Worm (Caenorhabditis elegans): ENCODE measurements around the gene nhr-102.
"Not testable (repeated sequence)": the region's sequence is repeated elsewhere in the genome, so short reads cannot be mapped to it uniquely, and the experiment has no call there.

The nhr-102 gene

DNA sequence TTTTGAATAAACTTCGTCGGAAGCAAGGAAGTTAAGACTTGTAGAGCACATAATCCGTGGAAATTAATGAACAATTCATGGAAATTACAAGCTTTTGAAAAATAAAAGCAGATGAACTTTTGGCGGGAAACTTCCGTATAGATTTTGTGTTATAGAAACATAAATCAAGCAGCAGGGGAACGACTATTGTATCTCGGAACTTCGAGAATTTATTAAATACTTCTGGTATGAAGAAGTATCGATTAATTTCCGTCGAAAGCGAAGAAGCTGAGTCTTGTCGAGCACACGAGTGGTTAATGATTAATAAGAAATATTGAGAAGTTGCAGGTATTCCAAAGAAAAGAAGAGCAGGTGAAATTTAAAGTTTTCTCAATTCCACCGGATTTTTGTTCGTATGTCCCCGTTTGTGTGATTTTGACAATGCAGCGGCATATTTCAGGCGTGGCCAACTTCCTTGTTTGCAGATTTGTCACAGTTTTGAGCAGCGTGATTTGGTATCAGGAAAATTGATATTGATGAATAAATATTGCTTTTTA, 25.9 kb downstream of the nhr-102 start, which contains the start of gene srh-147:
Gene srh-147, minus strand, starts transcription at position 51 of the 536 bp plus-strand sequence.
- TF ChIP-seq ceh-82, mdl-1, fos-1 (tag; optimal IDR thresholded peaks at IDR 0.05): not testable (repeated sequence)

DNA sequence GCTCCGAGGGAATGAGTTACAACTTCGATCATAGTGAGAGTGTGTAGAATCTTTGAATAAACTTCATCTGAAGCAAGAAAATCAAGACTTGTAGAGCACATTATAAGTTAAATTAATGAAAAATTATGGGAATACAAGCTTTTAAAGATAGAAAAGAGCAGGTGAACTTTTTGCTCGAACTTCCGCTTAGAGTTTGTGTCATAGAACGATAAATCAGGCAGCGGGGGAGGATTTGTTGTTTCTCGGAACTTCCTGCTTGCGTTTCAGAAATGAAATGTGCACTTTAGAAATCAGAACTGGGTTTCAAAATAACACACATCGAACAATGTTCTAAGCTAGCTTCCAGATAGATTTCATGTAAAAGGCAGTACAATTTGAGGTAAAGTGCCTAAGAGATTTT, 35.1 kb downstream of the nhr-102 start, which contains the start of gene srh-149:
Gene srh-149, minus strand, starts transcription at position 101 of the 400 bp plus-strand sequence.
- no peak for TF ChIP-seq nhr-76 (tag; optimal IDR thresholded peaks at IDR 0.05)
- TF ChIP-seq nhr-77 (tag; optimal IDR thresholded peaks at IDR 0.05) = no peak
- no peak for TF ChIP-seq nhr-12 (tag; optimal IDR thresholded peaks at IDR 0.05)
- no peak for TF ChIP-seq R02D3.7 (tag; optimal IDR thresholded peaks at IDR 0.05)
- TF ChIP-seq aly-2 (tag; optimal IDR thresholded peaks at IDR 0.05) = no peak
- no peak for TF ChIP-seq egl-27 (tag; optimal IDR thresholded peaks at IDR 0.05)
- no peak for TF ChIP-seq ceh-82 (tag; optimal IDR thresholded peaks at IDR 0.05)
- no peak for TF ChIP-seq egl-5 (tag; optimal IDR thresholded peaks at IDR 0.05)
- TF ChIP-seq nfya-1 (tag; optimal IDR thresholded peaks at IDR 0.05; ENCODE audit: insufficient read depth) = no peak
- TF ChIP-seq fos-1 (tag; optimal IDR thresholded peaks at IDR 0.05) = no peak
- TF ChIP-seq ZK546.5 (tag; optimal IDR thresholded peaks at IDR 0.05) = no peak
- no peak for TF ChIP-seq snpc-4 (tag; optimal IDR thresholded peaks at IDR 0.05)
- TF ChIP-seq pha-4 (tag; optimal IDR thresholded peaks at IDR 0.05) = no peak
- no peak for TF ChIP-seq ztf-4 (tag; optimal IDR thresholded peaks at IDR 0.05)
- TF ChIP-seq daf-12 (tag; optimal IDR thresholded peaks at IDR 0.05) = no peak
- no peak for TF ChIP-seq nhr-28 (tag; optimal IDR thresholded peaks at IDR 0.05)
- no peak for TF ChIP-seq nhr-67 (tag; optimal IDR thresholded peaks at IDR 0.05)
- no peak for TF ChIP-seq mml-1 (tag; optimal IDR thresholded peaks at IDR 0.05)
- no peak for TF ChIP-seq tbx-2 (tag; optimal IDR thresholded peaks at IDR 0.05)
- TF ChIP-seq eor-1 (tag; optimal IDR thresholded peaks at IDR 0.05) = no peak

DNA sequence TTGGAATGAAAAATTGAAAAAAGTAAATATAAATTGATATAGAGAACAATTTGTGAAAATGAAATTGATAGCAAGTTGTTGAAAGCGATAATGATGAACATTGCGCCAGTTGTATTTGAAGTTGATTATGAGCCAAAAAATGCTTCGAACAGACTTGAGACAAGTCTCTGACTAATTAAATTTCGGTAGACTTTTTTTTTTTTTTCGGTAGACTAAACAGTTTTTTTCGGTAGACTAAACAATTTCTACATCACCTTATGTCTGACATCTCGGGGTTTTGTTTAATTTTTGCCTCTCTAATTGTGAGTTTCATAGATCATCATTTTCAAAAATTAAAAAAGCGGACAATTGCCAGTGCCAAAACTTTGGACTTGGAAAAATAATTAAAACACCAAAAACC, 42.6 kb downstream of the nhr-102 start, which contains the start of gene srbc-54:
Gene srbc-54, minus strand, starts transcription at position 101 of the 400 bp plus-strand sequence.
- TF ChIP-seq jun-1 (tag; optimal IDR thresholded peaks at IDR 0.05) (no peak), daf-12 (tag; optimal IDR thresholded peaks at IDR 0.05) (no peak), unc-62 (GFP tag; optimal IDR thresholded peaks at IDR 0.05) (no peak), lin-39 (tag; optimal IDR thresholded peaks at IDR 0.05) (no peak), skn-1 (tag; optimal IDR thresholded peaks at IDR 0.05) (no peak), ceh-28 (tag; optimal IDR thresholded peaks at IDR 0.05) (no peak), nhr-77 (tag; optimal IDR thresholded peaks at IDR 0.05) (no peak), ztf-4 (tag; optimal IDR thresholded peaks at IDR 0.05) (no peak), ceh-16 (tag; optimal IDR thresholded peaks at IDR 0.05) (no peak), ztf-11 (tag; optimal IDR thresholded peaks at IDR 0.05) (no peak), lsy-12 (tag; optimal IDR thresholded peaks at IDR 0.05) (no peak), nhr-28 (tag; optimal IDR thresholded peaks at IDR 0.05) (no peak)

- TF ChIP-seq skn-1 (tag; optimal IDR thresholded peaks at IDR 0.05) (no peak), nfya-1 (tag; optimal IDR thresholded peaks at IDR 0.05; ENCODE audit: insufficient read depth) (no peak), ceh-9 (tag; optimal IDR thresholded peaks at IDR 0.05) (no peak), pha-4 (tag; optimal IDR thresholded peaks at IDR 0.05) (no peak), unc-62 (GFP tag; optimal IDR thresholded peaks at IDR 0.05) (no peak), zag-1 (tag; optimal IDR thresholded peaks at IDR 0.05) (no peak)
These were observed 44.6 kb downstream of the nhr-102 start, which contains the start of gene srbc-56 for ce11 chrV:15831586-15831985. Gene srbc-56 (minus strand): TSS chrV:15831686.

DNA sequence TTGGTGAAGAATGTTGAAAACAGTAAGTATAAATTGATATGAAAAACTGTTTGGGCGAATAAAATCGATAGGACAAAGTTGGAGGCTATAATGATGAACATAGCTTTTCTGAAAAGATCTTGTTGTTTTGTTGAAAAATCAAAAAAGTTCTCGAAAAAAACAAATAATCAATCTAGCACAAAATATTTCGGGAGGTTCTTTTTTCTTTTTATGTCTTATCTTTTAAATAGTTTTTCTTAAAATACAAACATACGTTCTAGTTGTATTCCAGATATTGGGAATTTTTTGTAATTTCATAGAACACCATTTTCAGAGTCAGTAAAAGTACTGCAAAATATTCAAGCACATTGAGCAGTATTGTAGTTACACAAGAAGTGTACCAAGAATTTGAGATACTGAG, 46.3 kb downstream of the nhr-102 start, which contains the start of gene srbc-55:
Gene srbc-55, minus strand, starts transcription at position 101 of the 400 bp plus-strand sequence.
- TF ChIP-seq egl-27 (tag; optimal IDR thresholded peaks at IDR 0.05) (no peak), ceh-16 (tag; optimal IDR thresholded peaks at IDR 0.05) (no peak), unc-39 (tag; optimal IDR thresholded peaks at IDR 0.05) (no peak), fos-1 (tag; optimal IDR thresholded peaks at IDR 0.05) (no peak), ama-1 (optimal IDR thresholded peaks at IDR 0.05) (no peak), ceh-28 (tag; optimal IDR thresholded peaks at IDR 0.05) (no peak), nhr-11 (tag; optimal IDR thresholded peaks at IDR 0.05) (no peak)

All from whole organism, L3 larva.